Worm (Caenorhabditis elegans) whole organism, L4 larva: Measurements from ENCODE around the gene C08E8.4.

Source experiments
- F10B5.3 ChIP-seq: sonication (generic microtip); optimal IDR thresholded peaks from 2 replicates; lab custom pipeline; 2016; ENCODE audit warnings: mild to moderate bottlenecking, missing genetic modification characterization, missing compliant biosample characterization
- egl-27 ChIP-seq: sonication (generic microtip); optimal IDR thresholded peaks from 3 replicates; lab custom pipeline; 2017; ENCODE audit warnings: missing biosample characterization, missing genetic modification reagents, missing genetic modification characterization
- lir-3 ChIP-seq: sonication (generic microtip); optimal IDR thresholded peaks from 2 replicates; lab custom pipeline; 2016; ENCODE audit warnings: mild to moderate bottlenecking, missing genetic modification characterization, missing compliant biosample characterization
- snpc-4 ChIP-seq: fragments of 150-350 bp; optimal IDR thresholded peaks from 2 replicates; lab custom pipeline; 2014; ENCODE audit warnings: missing biosample characterization, missing genetic modification characterization

- no peak for TF ChIP-seq egl-27
- TF ChIP-seq lir-3 (tag; lab: Kevin White, UChicago): no peak
- TF ChIP-seq snpc-4 (tag; lab: Kevin White, UChicago): no peak
- TF ChIP-seq F10B5.3 (tag; lab: Kevin White, UChicago): no peak
Measured at ce11 chrV:18397814-18398213, 26.2 kb downstream of the C08E8.4 start, which contains the start of gene Y51A2B.16.
